Fruit fly (Drosophila melanogaster) whole organism, embryonic: ENCODE results near the gene snu.

Source experiments
- Antp ChIP-seq: fragments of 200-800 bp; sonication (Bioruptor generic); optimal IDR thresholded peaks from 3 replicates; lab custom pipeline; 2016; ENCODE audit warnings: missing biosample characterization, missing genetic modification characterization
- CG10147 ChIP-seq: fragments of 200-800 bp; sonication (Bioruptor generic); optimal IDR thresholded peaks from 2 replicates; lab custom pipeline; 2019; ENCODE audit warnings: missing biosample characterization, mild to moderate bottlenecking, missing genetic modification characterization, moderate library complexity
- CG10565 ChIP-seq: fragments of 200-800 bp; sonication (Bioruptor generic); optimal IDR thresholded peaks from 3 replicates; lab custom pipeline; 2016; ENCODE audit warnings: missing biosample characterization, mild to moderate bottlenecking, missing genetic modification characterization
- CG11398 ChIP-seq: fragments of 200-800 bp; sonication (Bioruptor generic); optimal IDR thresholded peaks from 2 replicates; lab custom pipeline; 2016; ENCODE audit warnings: missing biosample characterization, missing genetic modification characterization
- CG13624 ChIP-seq: fragments of 200-800 bp; sonication (Bioruptor generic); optimal IDR thresholded peaks from 2 replicates; lab custom pipeline; 2016; ENCODE audit warnings: missing biosample characterization, missing genetic modification characterization
- CG13775 ChIP-seq: fragments of 200-800 bp; sonication (Bioruptor generic); optimal IDR thresholded peaks from 3 replicates; lab custom pipeline; 2017; ENCODE audit warnings: missing biosample characterization, mild to moderate bottlenecking, missing genetic modification characterization
- CG14860 ChIP-seq: fragments of 200-800 bp; sonication (Bioruptor generic); IDR thresholded peaks from 3 replicates; pipeline ENCODE4 v1.3.6; 2022; ENCODE audit warnings: missing biosample characterization, missing genetic modification characterization; ENCODE audit not compliant: partially characterized antibody
- CG17361 ChIP-seq: fragments of 200-800 bp; sonication (Bioruptor generic); IDR thresholded peaks from 3 replicates; pipeline ENCODE4 v1.3.6; 2022; ENCODE audit warnings: missing biosample characterization, missing genetic modification characterization
- CG17802 ChIP-seq: fragments of 200-800 bp; sonication (Bioruptor generic); optimal IDR thresholded peaks from 2 replicates; lab custom pipeline; 2018; ENCODE audit warnings: missing biosample characterization, mild to moderate bottlenecking, missing genetic modification characterization, moderate library complexity
- CG17912 ChIP-seq: fragments of 200-800 bp; sonication (Bioruptor generic); optimal IDR thresholded peaks from 2 replicates; lab custom pipeline; 2018; ENCODE audit warnings: missing biosample characterization, mild to moderate bottlenecking, missing genetic modification characterization
- CG2120 ChIP-seq: fragments of 200-800 bp; sonication (Bioruptor generic); optimal IDR thresholded peaks from 3 replicates; lab custom pipeline; 2016; ENCODE audit warnings: missing biosample characterization, missing genetic modification characterization
- CG2712 ChIP-seq: fragments of 200-800 bp; optimal IDR thresholded peaks from 3 replicates; lab custom pipeline; 2019; ENCODE audit warnings: missing biosample characterization, mild to moderate bottlenecking, missing genetic modification characterization, moderate library complexity
- CG4424 ChIP-seq: fragments of 200-800 bp; sonication (Bioruptor generic); optimal IDR thresholded peaks from 3 replicates; lab custom pipeline; 2016; ENCODE audit warnings: missing biosample characterization, missing genetic modification characterization
- CG6765 ChIP-seq: fragments of 200-800 bp; sonication (Bioruptor generic); optimal IDR thresholded peaks from 3 replicates; lab custom pipeline; 2017; ENCODE audit warnings: missing biosample characterization, mild to moderate bottlenecking, missing genetic modification characterization
- CG8089 ChIP-seq: fragments of 200-800 bp; sonication (Bioruptor generic); optimal IDR thresholded peaks from 3 replicates; lab custom pipeline; 2016; ENCODE audit warnings: missing biosample characterization, missing genetic modification characterization
- CHES-1-like ChIP-seq: fragments of 200-800 bp; sonication (Bioruptor generic); optimal IDR thresholded peaks from 2 replicates; lab custom pipeline; 2016; ENCODE audit warnings: missing biosample characterization, missing genetic modification characterization
- Doc3 ChIP-seq: fragments of 200-800 bp; sonication (Bioruptor generic); IDR thresholded peaks from 3 replicates; pipeline ENCODE4 v1.3.6; 2022; ENCODE audit warnings: missing biosample characterization, missing genetic modification characterization; ENCODE audit not compliant: partially characterized antibody
- E2f2 ChIP-seq: fragments of 200-800 bp; sonication (Bioruptor generic); IDR thresholded peaks from 2 replicates; pipeline ENCODE4 v1.3.6; 2022; ENCODE audit warnings: missing biosample characterization, missing genetic modification characterization
- Elba2 ChIP-seq: fragments of 200-800 bp; sonication (Bioruptor generic); optimal IDR thresholded peaks from 3 replicates; lab custom pipeline; 2016; ENCODE audit warnings: missing biosample characterization, missing genetic modification characterization
- H15 ChIP-seq: fragments of 200-800 bp; sonication (Bioruptor generic); IDR thresholded peaks from 3 replicates; pipeline ENCODE4 v1.3.6; 2022; ENCODE audit warnings: missing biosample characterization, missing genetic modification characterization
- HmgD ChIP-seq: fragments of 200-800 bp; sonication (Bioruptor generic); optimal IDR thresholded peaks from 3 replicates; lab custom pipeline; 2016; ENCODE audit warnings: missing biosample characterization, missing genetic modification characterization
- HmgZ ChIP-seq: fragments of 200-800 bp; sonication (Bioruptor generic); optimal IDR thresholded peaks from 2 replicates; lab custom pipeline; 2018; ENCODE audit warnings: missing biosample characterization, mild to moderate bottlenecking, missing genetic modification characterization
- Lhr ChIP-seq: fragments of 200-800 bp; sonication (Bioruptor generic); optimal IDR thresholded peaks from 3 replicates; lab custom pipeline; 2017; ENCODE audit warnings: mild to moderate bottlenecking, missing biosample characterization, missing genetic modification reagents, missing genetic modification characterization
- MBD-R2 ChIP-seq: fragments of 200-800 bp; sonication (Bioruptor generic); IDR thresholded peaks from 2 replicates; pipeline ENCODE4 v1.3.6; 2022; ENCODE audit warnings: missing biosample characterization, missing genetic modification characterization
- Nf-YA ChIP-seq: fragments of 200-800 bp; sonication (Bioruptor generic); IDR thresholded peaks from 2 replicates; pipeline ENCODE4 v1.3.6; 2022; ENCODE audit warnings: missing biosample characterization, missing genetic modification characterization
- Nf-YC ChIP-seq: fragments of 200-800 bp; optimal IDR thresholded peaks from 3 replicates; lab custom pipeline; 2019; ENCODE audit warnings: missing biosample characterization, mild to moderate bottlenecking, missing genetic modification characterization, moderate library complexity
- Spps ChIP-seq: fragments of 200-800 bp; sonication (Bioruptor generic); optimal IDR thresholded peaks from 2 replicates; lab custom pipeline; 2018; ENCODE audit warnings: missing biosample characterization, mild to moderate bottlenecking, missing genetic modification characterization
- Taf1 ChIP-seq: fragments of 200-800 bp; sonication (Bioruptor generic); IDR thresholded peaks from 2 replicates; pipeline ENCODE4 v1.3.6; 2022; ENCODE audit warnings: missing biosample characterization, missing genetic modification characterization
- Xrp1 ChIP-seq: fragments of 200-800 bp; sonication (Bioruptor generic); IDR thresholded peaks from 2 replicates; pipeline ENCODE4 v1.3.6; 2022; ENCODE audit warnings: missing biosample characterization, missing genetic modification characterization
- ato ChIP-seq: fragments of 200-800 bp; sonication (Bioruptor generic); IDR thresholded peaks from 2 replicates; pipeline ENCODE4 v1.3.6; 2022; ENCODE audit warnings: missing biosample characterization, missing genetic modification characterization; ENCODE audit not compliant: partially characterized antibody
- bab2 ChIP-seq: fragments of 200-800 bp; sonication (Bioruptor generic); optimal IDR thresholded peaks from 2 replicates; lab custom pipeline; 2016; ENCODE audit warnings: missing biosample characterization, missing genetic modification characterization
- br ChIP-seq: fragments of >200 bp; optimal IDR thresholded peaks from 2 replicates; lab custom pipeline; 2017
- cg ChIP-seq: fragments of 200-800 bp; sonication (Bioruptor generic); optimal IDR thresholded peaks from 3 replicates; lab custom pipeline; 2019; ENCODE audit warnings: missing biosample characterization, mild to moderate bottlenecking, missing genetic modification characterization, moderate library complexity
- chm ChIP-seq: fragments of 200-800 bp; sonication (Bioruptor generic); IDR thresholded peaks from 2 replicates; pipeline ENCODE4 v1.3.6; 2022; ENCODE audit warnings: missing biosample characterization, missing genetic modification characterization
- eve ChIP-seq, 2 experiments: fragments of >200 bp; optimal IDR thresholded peaks; 2 replicates each; lab custom pipeline; 2017; ENCODE audit warnings: missing biosample characterization in 2 of 2, missing genetic modification characterization in 2 of 2
- eyg ChIP-seq: fragments of 200-800 bp; sonication (Bioruptor generic); optimal IDR thresholded peaks from 3 replicates; lab custom pipeline; 2016; ENCODE audit warnings: missing biosample characterization, missing genetic modification characterization
- fd3F ChIP-seq: fragments of 200-800 bp; sonication (Bioruptor generic); optimal IDR thresholded peaks from 2 replicates; lab custom pipeline; 2018; ENCODE audit warnings: missing biosample characterization, mild to moderate bottlenecking, missing genetic modification characterization, moderate library complexity
- fd64A ChIP-seq: fragments of 200-800 bp; sonication (Bioruptor generic); optimal IDR thresholded peaks from 3 replicates; lab custom pipeline; 2018; ENCODE audit warnings: missing biosample characterization, mild to moderate bottlenecking, missing genetic modification characterization
- ham ChIP-seq: fragments of 200-800 bp; sonication (Bioruptor generic); IDR thresholded peaks from 2 replicates; pipeline ENCODE4 v1.3.6; 2022; ENCODE audit warnings: missing biosample characterization, missing genetic modification characterization
- hth ChIP-seq: fragments of >200 bp; optimal IDR thresholded peaks from 2 replicates; lab custom pipeline; 2017; ENCODE audit warnings: inconsistent platforms
- kay ChIP-seq: fragments of 200-800 bp; sonication (Bioruptor generic); optimal IDR thresholded peaks from 2 replicates; lab custom pipeline; 2016; ENCODE audit warnings: missing biosample characterization, missing genetic modification characterization
- lab ChIP-seq: fragments of 200-800 bp; sonication (Bioruptor generic); optimal IDR thresholded peaks from 3 replicates; lab custom pipeline; 2017; ENCODE audit warnings: missing biosample characterization, missing genetic modification characterization, mild to moderate bottlenecking, moderate library complexity, missing genetic modification reagents
- nerfin-1 ChIP-seq: fragments of 200-800 bp; sonication (Bioruptor generic); optimal IDR thresholded peaks from 3 replicates; lab custom pipeline; 2019; ENCODE audit warnings: missing biosample characterization, mild to moderate bottlenecking, missing genetic modification characterization, moderate library complexity
- nom ChIP-seq: fragments of 200-800 bp; sonication (Bioruptor generic); optimal IDR thresholded peaks from 2 replicates; lab custom pipeline; 2017; ENCODE audit warnings: missing biosample characterization, missing genetic modification characterization, mild to moderate bottlenecking, moderate library complexity, missing genetic modification reagents
- rib ChIP-seq: fragments of 200-800 bp; sonication (Bioruptor generic); IDR thresholded peaks from 2 replicates; pipeline ENCODE4 v1.3.6; 2022; ENCODE audit warnings: missing biosample characterization, missing genetic modification characterization
- run ChIP-seq: fragments of 200-800 bp; sonication (Bioruptor generic); optimal IDR thresholded peaks from 3 replicates; lab custom pipeline; 2018; ENCODE audit warnings: missing biosample characterization, mild to moderate bottlenecking, missing genetic modification characterization
- tgo ChIP-seq: fragments of 200-800 bp; sonication (Bioruptor generic); IDR thresholded peaks from 3 replicates; pipeline ENCODE4 v1.3.6; 2022; ENCODE audit warnings: missing biosample characterization, missing genetic modification characterization
- tll ChIP-seq, 2 experiments: fragments of 200-800 bp in 1 of 2; fragments of >200 bp in 1 of 2; sonication (Bioruptor generic) in 1 of 2; optimal IDR thresholded peaks; 2 replicates each; lab custom pipeline; 2017 to 2019; ENCODE audit warnings: missing biosample characterization in 2 of 2, missing genetic modification characterization in 2 of 2, mild to moderate bottlenecking in 1 of 2, moderate library complexity in 1 of 2
- vfl ChIP-seq: fragments of 200-800 bp; sonication (Bioruptor generic); optimal IDR thresholded peaks from 2 replicates; lab custom pipeline; 2016; ENCODE audit warnings: missing biosample characterization, missing genetic modification characterization
- wdn ChIP-seq: fragments of 200-800 bp; sonication (Bioruptor generic); IDR thresholded peaks from 2 replicates; pipeline ENCODE4 v1.3.6; 2022; ENCODE audit warnings: missing biosample characterization, missing genetic modification characterization
- wor ChIP-seq: fragments of 200-800 bp; sonication (Bioruptor generic); IDR thresholded peaks from 2 replicates; pipeline ENCODE4 v1.3.6; 2022; ENCODE audit warnings: missing biosample characterization, missing genetic modification characterization

Gene snu

DNA sequence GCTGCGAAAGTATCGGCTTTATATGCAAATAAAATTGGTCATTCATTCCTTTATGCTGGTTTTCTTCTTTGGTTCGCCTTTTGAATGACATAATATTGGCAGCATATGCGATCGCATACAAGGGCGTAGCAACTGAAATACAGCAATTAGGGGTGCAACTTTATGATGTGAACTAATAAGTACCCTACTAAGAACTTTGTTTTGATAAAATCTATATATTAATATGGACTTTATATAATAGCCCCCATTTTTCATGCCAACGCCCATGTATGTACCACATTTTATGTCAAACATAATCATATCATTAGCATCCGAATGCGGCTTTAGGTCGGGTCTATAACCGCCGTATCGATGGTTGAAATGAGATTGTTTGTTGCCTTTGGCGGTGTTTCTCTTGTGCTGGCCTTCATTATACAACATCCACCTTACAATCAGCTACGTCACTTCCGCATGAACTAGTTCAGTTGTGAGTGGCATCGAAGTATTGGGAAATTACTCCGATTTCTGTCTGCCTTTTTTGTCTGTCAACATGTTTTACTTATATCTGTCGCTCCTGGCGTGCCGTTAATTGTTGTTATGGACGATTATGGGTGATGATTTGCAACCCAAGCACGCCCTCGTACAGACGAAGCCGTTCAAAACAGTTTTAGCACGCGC, 2.2 kb downstream of the snu start (continued):
- TF ChIP-seq CG10147 (GFP tag; lab: Kevin White, UChicago) (no peak), wdn (GFP tag; lab: Robert Waterston, UW) (0 out of 2 replicates have a peak, but pooled peaks have one; percentile 11), CG14860 (GFP tag; lab: Robert Waterston, UW) (no peak), fd3F (GFP tag; lab: Kevin White, UChicago) (peak; percentile 66), CG17912 (GFP tag; lab: Kevin White, UChicago) (no peak), br (lab: Kevin White, UChicago) (no peak), CG13624 (GFP tag; lab: Kevin White, UChicago) (no peak), CG4424 (GFP tag; lab: Kevin White, UChicago) (peak; percentile 52), Spps (tag; lab: Kevin White, UChicago) (no peak), Lhr (GFP tag; lab: Kevin White, UChicago) (no peak), HmgZ (peak; percentile 25), CG2120 (GFP tag; lab: Kevin White, UChicago) (peak; percentile 74), Taf1 (0 out of 2 replicates have a peak, but pooled peaks have one; percentile 43), tgo (peak; percentile 69; the same call in 2 of the 3 replicates), nom (GFP tag; lab: Kevin White, UChicago) (no peak), Doc3 (GFP tag; lab: Robert Waterston, UW) (no peak), CG6765 (GFP tag; lab: Kevin White, UChicago) (no peak), tll (GFP tag; optimal IDR thresholded peaks at IDR 0.05; lab: Kevin White, UChicago) (no peak), vfl (GFP tag; lab: Kevin White, UChicago) (no peak), cg (GFP tag; lab: Kevin White, UChicago) (no peak), Nf-YC (tag; lab: Kevin White, UChicago) (no peak), Elba2 (no peak), Xrp1 (GFP tag; lab: Robert Waterston, UW) (peak; percentile 43; the same call in 1 of the 2 replicates), CG8089 (GFP tag; lab: Kevin White, UChicago) (no peak), kay (peak; percentile 30), MBD-R2 (GFP tag; lab: Robert Waterston, UW) (peak; percentile 23; the same call in 1 of the 2 replicates), wor (GFP tag; lab: Robert Waterston, UW) (no peak), H15 (GFP tag; lab: Robert Waterston, UW) (peak; percentile 71), chm (GFP tag; lab: Robert Waterston, UW) (no peak; the same call in 1 of the 2 replicates), bab2 (GFP tag; lab: Kevin White, UChicago) (no peak), nerfin-1 (tag; lab: Kevin White, UChicago) (no peak), Nf-YA (no peak), ham (GFP tag; lab: Robert Waterston, UW) (no peak), hth (no peak), run (tag; lab: Kevin White, UChicago) (peak; percentile 26), CG17361 (no peak), Antp (GFP tag; lab: Kevin White, UChicago) (no peak), lab (peak; percentile 71), CHES-1-like (no peak), eve (GFP tag; optimal IDR thresholded peaks at IDR 0.05; lab: Kevin White, UChicago) (peak in 1 of 2 experiments; percentile 37), CG10565 (GFP tag; lab: Kevin White, UChicago) (no peak), CG11398 (GFP tag; lab: Kevin White, UChicago) (no peak), eyg (GFP tag; lab: Kevin White, UChicago) (no peak), E2f2 (GFP tag; lab: Robert Waterston, UW) (peak; percentile 12; the same call in 1 of the 2 replicates), CG13775 (GFP tag; lab: Kevin White, UChicago) (no peak), ato (GFP tag; lab: Robert Waterston, UW) (no peak), fd64A (GFP tag; lab: Kevin White, UChicago) (no peak), rib (GFP tag; lab: Robert Waterston, UW) (no peak), CG17802 (tag; lab: Kevin White, UChicago) (no peak), CG2712 (tag; lab: Kevin White, UChicago) (peak; percentile 43), HmgD (GFP tag; lab: Kevin White, UChicago) (no peak)
